Worm (Caenorhabditis elegans): ENCODE data around the gene F55B12.2.

The F55B12.2 gene

ce11 chrV:13816877-13817276 lies at the start of gene F55B12.2:
TSS of gene F55B12.2 (minus strand) at chrV:13816977.
- no peak for TF ChIP-seq unc-62 (GFP tag; optimal IDR thresholded peaks at IDR 0.05)

ce11 chrV:13866353-13866752 lies 49.6 kb upstream of the F55B12.2 start, which contains the start of gene nhr-175:
TSS of gene nhr-175 (plus strand) at chrV:13866691.
- no peak for TF ChIP-seq unc-62 (GFP tag; optimal IDR thresholded peaks at IDR 0.05)

DNA sequence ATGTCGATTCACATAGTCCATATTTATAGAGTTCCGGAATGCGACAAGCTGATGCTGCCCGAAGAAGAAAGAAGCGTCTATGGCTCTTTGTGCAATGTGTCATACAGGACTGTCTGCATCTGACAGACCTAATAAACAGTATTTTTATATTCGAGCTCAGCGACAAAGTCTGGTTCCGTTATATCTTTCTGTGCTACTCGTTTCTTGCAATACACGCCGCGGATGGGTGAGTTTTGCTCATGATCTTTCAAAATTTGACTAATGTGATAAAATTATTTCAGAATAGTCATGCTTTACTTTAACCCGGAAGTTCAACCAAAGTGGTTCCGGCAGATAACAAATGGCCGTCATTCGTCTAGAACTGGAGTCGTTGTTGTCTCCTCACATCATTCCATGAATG lies 46.9 kb upstream of the F55B12.2 start:
- no peak for TF ChIP-seq unc-62 (GFP tag; optimal IDR thresholded peaks at IDR 0.05)

DNA sequence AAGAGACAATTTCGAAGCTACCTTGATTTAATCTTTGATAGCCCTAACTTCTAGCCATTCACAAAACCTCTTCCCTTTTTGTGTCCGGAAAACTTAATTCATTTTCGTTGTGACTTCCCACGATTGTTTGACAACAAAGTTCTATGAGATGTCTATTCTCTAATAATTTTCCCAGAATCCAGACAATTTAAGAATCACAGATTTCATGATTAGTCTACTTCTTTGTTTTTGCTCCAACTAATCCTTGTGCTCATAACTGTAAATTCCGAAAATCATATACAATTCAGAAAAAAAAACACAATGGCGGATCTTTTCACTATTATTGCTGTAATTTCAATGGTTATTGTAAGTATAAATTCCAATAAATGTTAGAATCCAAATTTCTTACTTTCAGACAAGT lies 45.7 kb upstream of the F55B12.2 start, which contains the start of gene srx-137:
Gene srx-137, plus strand, starts transcription at position 301 of the 400 bp plus-strand sequence.
- no peak for TF ChIP-seq unc-62 (GFP tag; optimal IDR thresholded peaks at IDR 0.05)

ce11 chrV:13858906-13859305 lies 42.1 kb upstream of the F55B12.2 start, which contains the start of gene srx-135:
TSS of gene srx-135 (plus strand) at chrV:13859206.
- TF ChIP-seq unc-62 (GFP tag; optimal IDR thresholded peaks at IDR 0.05), result no peak

ce11 chrV:13857132-13857531 lies 40.4 kb upstream of the F55B12.2 start, which contains the start of gene srx-136:
TSS of gene srx-136 (plus strand) at chrV:13857432.
- no peak for TF ChIP-seq unc-62 (GFP tag; optimal IDR thresholded peaks at IDR 0.05)

ce11 chrV:13856376-13856775 lies 39.6 kb upstream of the F55B12.2 start, which contains the start of gene srx-134:
TSS of gene srx-134 (minus strand) at chrV:13856476.
- no peak for TF ChIP-seq unc-62 (GFP tag; optimal IDR thresholded peaks at IDR 0.05)

DNA sequence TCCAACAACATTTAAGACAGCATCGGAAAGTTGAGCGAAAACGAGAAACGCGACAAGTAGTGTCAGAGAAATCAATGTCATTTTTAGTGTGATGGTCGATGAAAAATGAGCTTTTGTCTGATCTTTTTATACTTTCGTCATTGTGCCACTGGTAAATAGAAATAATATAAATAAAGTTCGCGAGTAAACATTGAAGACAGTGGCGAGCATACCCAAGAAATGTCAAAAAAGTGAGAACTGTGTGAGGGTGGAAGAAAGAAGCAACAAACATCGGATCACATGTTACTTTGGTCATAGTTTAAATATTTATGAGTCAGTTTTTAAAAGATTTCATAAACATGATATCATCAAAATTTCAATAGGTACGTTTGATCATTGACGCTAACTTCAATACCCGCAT lies 37.5 kb upstream of the F55B12.2 start, which contains the start of gene ttr-21:
Gene ttr-21, minus strand, starts transcription at position 100 of the 400 bp plus-strand sequence.
- no peak for TF ChIP-seq unc-62 (GFP tag; optimal IDR thresholded peaks at IDR 0.05)

DNA sequence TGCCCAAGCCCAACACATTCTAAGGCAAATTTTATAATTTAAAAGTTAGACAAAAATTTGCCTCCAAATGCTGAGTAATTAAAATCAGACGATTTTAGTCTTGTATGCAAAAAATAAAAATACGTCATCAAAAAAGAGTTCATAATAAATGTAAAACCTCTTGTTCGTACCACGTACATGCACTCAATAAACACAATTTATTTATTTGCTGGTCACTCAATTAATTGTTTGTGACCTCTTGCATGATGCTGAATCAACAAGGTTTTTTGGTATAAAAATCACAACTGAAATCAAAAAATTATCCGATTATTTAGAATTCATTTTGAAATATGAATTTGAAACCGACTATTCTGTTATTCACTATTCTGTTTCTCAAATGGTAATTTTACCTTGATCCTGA lies 33.4 kb upstream of the F55B12.2 start, which contains the start of gene hpx-2:
Gene hpx-2, plus strand, starts transcription at position 301 of the 400 bp plus-strand sequence.
- TF ChIP-seq unc-62 (GFP tag; optimal IDR thresholded peaks at IDR 0.05), result no peak

ce11 chrV:13848379-13848778 lies 31.6 kb upstream of the F55B12.2 start, which contains the start of gene srx-133:
TSS of gene srx-133 (plus strand) at chrV:13848679.
- TF ChIP-seq unc-62 (GFP tag; optimal IDR thresholded peaks at IDR 0.05), result no peak

DNA sequence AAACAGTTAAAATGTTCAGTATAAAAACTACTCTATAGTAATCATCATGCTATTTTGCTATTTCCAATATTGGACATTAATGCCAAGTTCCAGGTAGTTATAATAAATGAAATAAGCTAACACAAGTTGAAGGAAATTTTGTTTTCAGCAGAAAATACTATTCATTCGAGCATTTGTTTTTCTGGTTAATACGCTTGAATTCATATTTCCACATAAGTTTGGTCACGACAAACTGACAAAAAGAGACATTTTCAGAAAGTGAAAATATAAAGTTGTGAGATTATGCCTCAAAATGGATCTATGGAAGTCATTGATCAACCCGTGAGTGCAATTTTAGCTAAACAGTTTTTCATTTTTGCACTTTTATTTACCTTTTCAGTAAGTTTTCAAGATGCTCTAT lies 28.4 kb upstream of the F55B12.2 start, which contains the start of gene srx-131:
Gene srx-131, plus strand, starts transcription at position 301 of the 400 bp plus-strand sequence.
- no peak for TF ChIP-seq unc-62 (GFP tag; optimal IDR thresholded peaks at IDR 0.05)

ce11 chrV:13843147-13843546 lies 26.4 kb upstream of the F55B12.2 start, which contains the start of gene srx-130:
TSS of gene srx-130 (plus strand) at chrV:13843447.
- no peak for TF ChIP-seq unc-62 (GFP tag; optimal IDR thresholded peaks at IDR 0.05)

DNA sequence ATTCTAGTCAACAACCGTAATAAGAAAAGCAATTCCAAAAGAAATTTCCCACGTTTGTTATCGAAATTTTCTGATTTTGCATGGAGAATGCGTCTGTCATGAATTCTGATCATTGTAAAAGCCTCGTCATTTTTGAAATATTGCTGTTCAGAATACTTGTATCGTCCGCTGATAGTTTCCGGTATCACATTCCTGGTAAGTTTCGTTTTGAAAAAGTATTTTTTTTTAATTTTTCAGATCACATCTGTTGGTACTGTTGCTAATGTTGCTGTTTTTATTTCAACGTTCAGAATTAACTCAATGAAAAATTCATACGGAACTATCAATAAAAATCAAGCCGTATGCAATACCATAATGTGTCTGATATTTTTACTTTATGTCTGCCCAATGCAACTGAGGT lies 24.1 kb upstream of the F55B12.2 start, which contains the start of gene srx-17:
Gene srx-17, plus strand, starts transcription at position 301 of the 400 bp plus-strand sequence.
- no peak for TF ChIP-seq unc-62 (GFP tag; optimal IDR thresholded peaks at IDR 0.05)

ce11 chrV:13839433-13839832 lies 22.7 kb upstream of the F55B12.2 start, which contains the start of gene F55B12.10:
TSS of gene F55B12.10 (plus strand) at chrV:13839733.
- TF ChIP-seq unc-62 (GFP tag; optimal IDR thresholded peaks at IDR 0.05), result no peak

ce11 chrV:13837173-13837572 lies 20.4 kb upstream of the F55B12.2 start, which contains the start of gene srx-128:
TSS of gene srx-128 (plus strand) at chrV:13837473.
- no peak for TF ChIP-seq unc-62 (GFP tag; optimal IDR thresholded peaks at IDR 0.05)

ce11 chrV:13833951-13834350 lies 17.2 kb upstream of the F55B12.2 start, which contains the start of gene srx-129:
TSS of gene srx-129 (plus strand) at chrV:13834251.
- no peak for TF ChIP-seq unc-62 (GFP tag; optimal IDR thresholded peaks at IDR 0.05)

ce11 chrV:13830813-13831212 lies 14.0 kb upstream of the F55B12.2 start, which contains the start of gene str-165:
TSS of gene str-165 (plus strand) at chrV:13831113.
- no peak for TF ChIP-seq unc-62 (GFP tag; optimal IDR thresholded peaks at IDR 0.05)

Data from whole organism, dauer.